Fruit fly (Drosophila melanogaster) ovary, adult (tissue): Measurements from ENCODE around the gene LanA.

Source experiments
- CG17801 ChIP-seq: fragments of 200-800 bp; optimal IDR thresholded peaks from 2 replicates; lab custom pipeline; 2019; ENCODE audit warnings: missing biosample characterization, mild to moderate bottlenecking, missing genetic modification characterization, moderate library complexity; ENCODE audit not compliant: partially characterized antibody

Gene LanA

dm6 chr3L:6245646-6246045 is 27.8 kb upstream of the LanA start, which contains the start of gene Mdr65:
TSS of gene Mdr65 (minus strand) at chr3L:6245746.
- TF ChIP-seq CG17801 = no peak

dm6 chr3L:6239968-6240367 is 22.1 kb upstream of the LanA start, which contains the start of gene CG10226:
TSS of gene CG10226 (minus strand) at chr3L:6240068.
- TF ChIP-seq CG17801 = no peak

dm6 chr3L:6234035-6234434 is 16.2 kb upstream of the LanA start, which contains the start of gene CG42714:
TSS of gene CG42714 (minus strand) at chr3L:6234056.
- no peak for TF ChIP-seq CG17801

dm6 chr3L:6233281-6233680 is 15.5 kb upstream of the LanA start, which contains the start of gene BG642312:
TSS of gene BG642312 (minus strand) at chr3L:6233381.
- TF ChIP-seq CG17801 = no peak

dm6 chr3L:6232261-6232660 is 14.4 kb upstream of the LanA start, which contains the start of gene CG13299:
TSS of gene CG13299 (minus strand) at chr3L:6232361.
- TF ChIP-seq CG17801 = no peak

- peak; percentile 58 for TF ChIP-seq CG17801
Measured at dm6 chr3L:6220187-6220586, 2.4 kb upstream of the LanA start, which contains the start of gene CG33946. TSS of gene CG33946 (plus strand) at chr3L:6220578.

- no peak for TF ChIP-seq CG17801
Measured at dm6 chr3L:6218517-6219155, 814 bp upstream of the LanA start.

- no peak for TF ChIP-seq CG17801
Measured at dm6 chr3L:6217212-6217611, 610 bp downstream of the LanA start.

- TF ChIP-seq CG17801 = no peak
Measured at dm6 chr3L:6216787-6217078, 1.1 kb downstream of the LanA start.

dm6 chr3L:6215976-6216786 is 1.6 kb downstream of the LanA start:
- no peak for TF ChIP-seq CG17801

dm6 chr3L:6200173-6200572 is 17.6 kb downstream of the LanA start, which contains the start of gene CG8219:
TSS of gene CG8219 (plus strand) at chr3L:6200473.
- TF ChIP-seq CG17801 = no peak

dm6 chr3L:6193556-6194114 is 24.2 kb downstream of the LanA start:
- no peak for TF ChIP-seq CG17801

dm6 chr3L:6192822-6193555 is 24.8 kb downstream of the LanA start, which contains the start of the genes Sf3b6 and Tnpo:
TSS of gene Sf3b6 (minus strand) at chr3L:6193179.
TSS of gene Tnpo (plus strand) at chr3L:6193480.
- peak; percentile 77 for TF ChIP-seq CG17801

- peak; percentile 63 for TF ChIP-seq CG17801
Measured at dm6 chr3L:6188995-6189927, 28.6 kb downstream of the LanA start, which contains the start of the genes D19A and CG7386. TSS of gene D19A (minus strand) at chr3L:6189123. TSS of gene CG7386 (plus strand) at chr3L:6189745.

- peak; percentile 69 for TF ChIP-seq CG17801
Measured at dm6 chr3L:6184884-6185438, 32.9 kb downstream of the LanA start, which contains the start of the genes D19B and CG43293. TSS of gene D19B (minus strand) at chr3L:6184920. TSS of gene CG43293 (plus strand) at chr3L:6185189.
